Worm (Caenorhabditis elegans) whole organism, L3 larva: ENCODE measurements around the gene Y39D8A.1.

Experiments used
- elt-2 ChIP-seq: sonication (generic microtip); optimal IDR thresholded peaks from 2 replicates; lab custom pipeline; 2016; ENCODE audit warnings: missing genetic modification reagents, mild to moderate bottlenecking, missing genetic modification characterization, missing compliant biosample characterization
- nfya-1 ChIP-seq: sonication (generic microtip); optimal IDR thresholded peaks from 2 replicates; lab custom pipeline; 2017; ENCODE audit warnings: missing genetic modification characterization, mild to moderate bottlenecking, missing compliant biosample characterization, antibody characterized with exemption, moderate library complexity; ENCODE audit not compliant: insufficient read depth
- nhr-28 ChIP-seq: fragments of 150-350 bp; optimal IDR thresholded peaks from 2 replicates; lab custom pipeline; 2014; ENCODE audit warnings: missing biosample characterization, missing genetic modification characterization
- nhr-76 ChIP-seq: fragments of 150-350 bp; sonication (generic microtip); optimal IDR thresholded peaks from 5 replicates; lab custom pipeline; 2014; ENCODE audit warnings: missing biosample characterization, missing genetic modification characterization

ce11 chrV:446574-446973 is 28.0 kb downstream of the Y39D8A.1 start, which contains the start of gene srh-34:
- no peak for TF ChIP-seq nhr-28
- TF ChIP-seq nhr-76 (tag; lab: Kevin White, UChicago), result no peak
- no peak for TF ChIP-seq nfya-1 (tag; lab: Kevin White, UChicago)
- no peak for TF ChIP-seq elt-2
